Worm (Caenorhabditis elegans): Measurements from ENCODE around the gene memo-1.

DNA sequence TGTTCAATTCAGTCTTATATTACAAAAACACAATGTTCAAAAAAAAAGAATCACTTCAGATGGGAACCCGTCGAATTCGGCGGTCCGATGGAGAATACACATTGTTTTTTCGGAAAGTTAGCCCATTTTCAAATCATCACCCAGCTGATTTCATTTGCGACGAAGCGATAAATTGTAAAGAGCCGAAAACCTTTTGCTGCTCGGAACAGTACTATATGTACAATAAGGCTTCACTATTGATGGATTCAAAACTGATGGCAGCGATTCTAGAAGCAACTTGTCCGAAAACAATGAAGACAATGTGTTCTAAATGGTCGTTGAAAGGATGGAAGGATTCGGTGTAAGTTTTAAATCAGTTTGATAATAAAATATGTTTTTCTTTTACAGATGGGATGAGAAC lies 11.0 kb upstream of the memo-1 start, which contains the start of gene C37C3.1:
- TF ChIP-seq hlh-15 (tag; optimal IDR thresholded peaks at IDR 0.05): no peak
- TF ChIP-seq hlh-6 (tag; optimal IDR thresholded peaks at IDR 0.05): no peak
- TF ChIP-seq T23F11.4 (GFP tag; optimal IDR thresholded peaks at IDR 0.05): no peak
- no peak for TF ChIP-seq pqm-1 (tag; optimal IDR thresholded peaks at IDR 0.05)
- no peak for TF ChIP-seq ama-1 (optimal IDR thresholded peaks at IDR 0.05)
- TF ChIP-seq lin-11 (tag; optimal IDR thresholded peaks at IDR 0.05): no peak
- TF ChIP-seq fkh-6 (tag; optimal IDR thresholded peaks at IDR 0.05): no peak
- TF ChIP-seq unc-86 (tag; optimal IDR thresholded peaks at IDR 0.05): no peak
- TF ChIP-seq hlh-30 (tag; optimal IDR thresholded peaks at IDR 0.05; ENCODE audit: insufficient read depth): no peak
- no peak for TF ChIP-seq pha-4 (tag; optimal IDR thresholded peaks at IDR 0.05)
- TF ChIP-seq pag-3 (tag; optimal IDR thresholded peaks at IDR 0.05; ENCODE audit: borderline replicate concordance): no peak
- no peak for TF ChIP-seq sox-4 (tag; optimal IDR thresholded peaks at IDR 0.05)
